Worm (Caenorhabditis elegans): Measurements from ENCODE around the gene K03B8.14.

- no peak for TF ChIP-seq ama-1 (optimal IDR thresholded peaks at IDR 0.05)
- no peak for TF ChIP-seq F13C5.2 (tag; optimal IDR thresholded peaks at IDR 0.05)
- no peak for TF ChIP-seq hmg-4 (GFP tag; optimal IDR thresholded peaks at IDR 0.05)
- no peak for TF ChIP-seq ceh-13 (GFP tag; optimal IDR thresholded peaks at IDR 0.05)
- no peak for TF ChIP-seq B0310.2 (tag; optimal IDR thresholded peaks at IDR 0.05)
Observed at ce11 chrV:11352893-11353292, 37.4 kb upstream of the K03B8.14 start, which contains the start of gene npr-25.

Measured in whole organism, early embryonic.